Worm (Caenorhabditis elegans) whole organism, young adult: ENCODE data around the gene nex-1.

Experiments used
- B0336.3 ChIP-seq: fragments of 200-800 bp; sonication (Bioruptor generic); IDR thresholded peaks from 2 replicates; pipeline ENCODE4 v1.3.6; 2022; ENCODE audit warnings: missing genetic modification characterization, missing compliant biosample characterization
- F23B12.7 ChIP-seq: sonication (generic microtip); optimal IDR thresholded peaks from 2 replicates; lab custom pipeline; 2017; ENCODE audit warnings: missing genetic modification characterization, mild to moderate bottlenecking, missing compliant biosample characterization, antibody characterized with exemption, moderate library complexity; ENCODE audit not compliant: insufficient read depth
- Y56A3A.18 ChIP-seq: fragments of 200-800 bp; sonication (Bioruptor generic); IDR thresholded peaks from 2 replicates; pipeline ENCODE4 v1.3.6; 2022; ENCODE audit warnings: missing genetic modification reagents, missing genetic modification characterization, missing compliant biosample characterization
- Y79H2A.3 ChIP-seq: fragments of 200-800 bp; sonication (Bioruptor generic); conservative IDR thresholded peaks from 2 replicates; pipeline ENCODE4 v1.3.6; 2022; ENCODE audit warnings: missing genetic modification reagents, missing genetic modification characterization, missing compliant biosample characterization
- attf-6 ChIP-seq: fragments of 200-800 bp; sonication (Bioruptor generic); IDR thresholded peaks from 2 replicates; pipeline ENCODE4 v1.3.6; 2022; ENCODE audit warnings: missing genetic modification reagents, missing genetic modification characterization, missing compliant biosample characterization
- bed-2 ChIP-seq: fragments of 200-800 bp; sonication (Bioruptor generic); IDR thresholded peaks from 2 replicates; pipeline ENCODE4 v1.3.6; 2022; ENCODE audit warnings: missing genetic modification reagents, missing genetic modification characterization, missing compliant biosample characterization
- dpl-1 ChIP-seq: fragments of 150-350 bp; optimal IDR thresholded peaks from 2 replicates; lab custom pipeline; 2014; ENCODE audit warnings: missing biosample characterization, missing genetic modification reagents, missing genetic modification characterization
- gei-17 ChIP-seq: fragments of 200-800 bp; sonication (Bioruptor generic); optimal IDR thresholded peaks from 2 replicates; lab custom pipeline; 2018; ENCODE audit warnings: mild to moderate bottlenecking, missing genetic modification characterization, missing compliant biosample characterization
- him-1 ChIP-seq: sonication (generic microtip); optimal IDR thresholded peaks from 2 replicates; lab custom pipeline; 2016; ENCODE audit warnings: missing genotype, missing genetic modification reagents, missing genetic modification characterization, missing compliant biosample characterization
- let-526 ChIP-seq: fragments of 200-800 bp; sonication (Bioruptor generic); IDR thresholded peaks from 2 replicates; pipeline ENCODE4 v1.3.6; 2022; ENCODE audit warnings: missing genetic modification reagents, missing genetic modification characterization, missing compliant biosample characterization
- mxl-1 ChIP-seq: sonication (generic microtip); optimal IDR thresholded peaks from 2 replicates; lab custom pipeline; 2016; ENCODE audit warnings: missing genetic modification characterization, missing compliant biosample characterization
- pha-4 ChIP-seq: fragments of 150-350 bp; sonication (generic microtip); optimal IDR thresholded peaks from 2 replicates; lab custom pipeline; 2014; ENCODE audit warnings: missing biosample characterization, missing genetic modification reagents, missing genetic modification characterization
- snpc-4 ChIP-seq, 5 experiments: fragments of 150-350 bp in 1 of 5; sonication (generic microtip) in 4 of 5; optimal IDR thresholded peaks; 2 replicates each; lab custom pipeline; 2014 to 2018; ENCODE audit warnings: missing genetic modification characterization in 5 of 5, missing biosample characterization in 3 of 5, antibody characterized with exemption in 2 of 5, mild to moderate bottlenecking in 2 of 5, missing compliant biosample characterization in 2 of 5, missing genotype in 2 of 5, moderate library complexity in 2 of 5, missing genetic modification reagents in 1 of 5
- ztf-26 ChIP-seq: sonication (generic microtip); optimal IDR thresholded peaks from 2 replicates; lab custom pipeline; 2017; ENCODE audit warnings: missing genetic modification characterization, missing compliant biosample characterization

ce11 chrIII:5185620-5186019, 39.8 kb upstream of the nex-1 start, which contains the start of gene pup-2:
- TF ChIP-seq F23B12.7: no peak
- TF ChIP-seq snpc-4 (GFP tag; optimal IDR thresholded peaks at IDR 0.05; lab: Kevin White, UChicago): no peak
- TF ChIP-seq snpc-4 (tag; optimal IDR thresholded peaks at IDR 0.05; lab: Kevin White, UChicago): no peak
- TF ChIP-seq him-1: no peak
- no peak for TF ChIP-seq ztf-26 (tag; lab: Kevin White, UChicago)
- TF ChIP-seq gei-17 (GFP tag; lab: Kevin White, UChicago): no peak
- TF ChIP-seq pha-4 (tag; lab: Kevin White, UChicago): no peak
- TF ChIP-seq B0336.3: no peak
- no peak for TF ChIP-seq attf-6 (GFP tag; lab: Robert Waterston, UW)
- no peak for TF ChIP-seq let-526 (GFP tag; lab: Robert Waterston, UW)
- TF ChIP-seq Y79H2A.3: no peak
- TF ChIP-seq bed-2: no peak
- TF ChIP-seq dpl-1 (GFP tag; lab: Kevin White, UChicago): no peak
- TF ChIP-seq mxl-1: no peak
- no peak for TF ChIP-seq Y56A3A.18
